Worm (Caenorhabditis elegans) whole organism, L2 larva: ENCODE results near the gene cpn-2.

Source experiments
- C34F6.9 ChIP-seq: fragments of 150-350 bp; optimal IDR thresholded peaks from 2 replicates; lab custom pipeline; 2014; ENCODE audit warnings: missing biosample characterization, missing genetic modification characterization
- F13H6.1 ChIP-seq: sonication (generic microtip); optimal IDR thresholded peaks from 2 replicates; lab custom pipeline; 2016; ENCODE audit warnings: missing genetic modification characterization, missing compliant biosample characterization
- R02D3.7 ChIP-seq: fragments of 150-350 bp; optimal IDR thresholded peaks from 2 replicates; lab custom pipeline; 2014; ENCODE audit warnings: missing biosample characterization, missing genetic modification characterization
- Y55F3AM.14 ChIP-seq: fragments of 200-800 bp; sonication (Bioruptor generic); optimal IDR thresholded peaks from 2 replicates; lab custom pipeline; 2018; ENCODE audit warnings: mild to moderate bottlenecking, missing genetic modification characterization, missing compliant biosample characterization
- ZK546.5 ChIP-seq: sonication (generic microtip); optimal IDR thresholded peaks from 2 replicates; lab custom pipeline; 2017; ENCODE audit warnings: missing biosample characterization, missing genetic modification characterization
- alr-1 ChIP-seq: fragments of 150-350 bp; optimal IDR thresholded peaks from 2 replicates; lab custom pipeline; 2014; ENCODE audit warnings: missing biosample characterization, missing genetic modification characterization
- aly-2 ChIP-seq: fragments of 150-350 bp; optimal IDR thresholded peaks from 2 replicates; lab custom pipeline; 2014; ENCODE audit warnings: missing biosample characterization, missing genetic modification characterization
- ama-1 ChIP-seq: fragments of 150-350 bp; optimal IDR thresholded peaks from 2 replicates; lab custom pipeline; 2018; ENCODE audit warnings: inconsistent platforms
- blmp-1 ChIP-seq: sonication (generic microtip); optimal IDR thresholded peaks from 2 replicates; lab custom pipeline; 2017; ENCODE audit warnings: missing genetic modification characterization, mild to moderate bottlenecking, missing compliant biosample characterization, antibody characterized with exemption, moderate library complexity; ENCODE audit not compliant: insufficient read depth
- ceh-16 ChIP-seq: fragments of 150-350 bp; optimal IDR thresholded peaks from 2 replicates; lab custom pipeline; 2014; ENCODE audit warnings: missing biosample characterization, missing genetic modification characterization
- ceh-82 ChIP-seq: fragments of 150-350 bp; optimal IDR thresholded peaks from 2 replicates; lab custom pipeline; 2014; ENCODE audit warnings: missing biosample characterization, missing genetic modification characterization
- elt-3 ChIP-seq: sonication (generic microtip); optimal IDR thresholded peaks from 2 replicates; lab custom pipeline; 2017; ENCODE audit warnings: missing biosample characterization, missing genetic modification characterization
- fos-1 ChIP-seq: fragments of 150-350 bp; optimal IDR thresholded peaks from 2 replicates; lab custom pipeline; 2014; ENCODE audit warnings: missing biosample characterization, missing genetic modification characterization
- gmeb-1 ChIP-seq: fragments of 150-350 bp; optimal IDR thresholded peaks from 2 replicates; lab custom pipeline; 2014; ENCODE audit warnings: missing biosample characterization, missing genetic modification characterization
- lin-11 ChIP-seq: fragments of 150-350 bp; sonication (generic microtip); optimal IDR thresholded peaks from 2 replicates; lab custom pipeline; 2014; ENCODE audit warnings: missing biosample characterization, missing genetic modification characterization, inconsistent platforms, mixed read lengths
- mbf-1 ChIP-seq: sonication (generic microtip); optimal IDR thresholded peaks from 2 replicates; lab custom pipeline; 2017; ENCODE audit warnings: missing biosample characterization, missing genetic modification characterization
- mdl-1 ChIP-seq, 2 experiments: fragments of 150-350 bp in 1 of 2; sonication (generic microtip) in 1 of 2; optimal IDR thresholded peaks; 2 replicates each; lab custom pipeline; 2017; ENCODE audit warnings: missing biosample characterization in 2 of 2, missing genetic modification characterization in 2 of 2
- nhr-10 ChIP-seq: sonication (generic microtip); optimal IDR thresholded peaks from 2 replicates; lab custom pipeline; 2017; ENCODE audit warnings: missing biosample characterization, missing genetic modification characterization
- nhr-129 ChIP-seq: fragments of 150-350 bp; optimal IDR thresholded peaks from 2 replicates; lab custom pipeline; 2014; ENCODE audit warnings: missing biosample characterization, missing genetic modification characterization
- nhr-21 ChIP-seq: fragments of 150-350 bp; optimal IDR thresholded peaks from 2 replicates; lab custom pipeline; 2014; ENCODE audit warnings: missing biosample characterization, missing genetic modification characterization
- nhr-23 ChIP-seq: fragments of 150-350 bp; optimal IDR thresholded peaks from 2 replicates; lab custom pipeline; 2014; ENCODE audit warnings: missing biosample characterization, missing genetic modification reagents, missing genetic modification characterization
- nhr-237 ChIP-seq: fragments of 150-350 bp; optimal IDR thresholded peaks from 2 replicates; lab custom pipeline; 2014; ENCODE audit warnings: missing biosample characterization, missing genetic modification characterization
- nhr-25 ChIP-seq: fragments of 150-350 bp; sonication (generic microtip); optimal IDR thresholded peaks from 3 replicates; lab custom pipeline; 2014; ENCODE audit warnings: missing biosample characterization, missing genetic modification characterization
- nhr-6 ChIP-seq: fragments of 150-350 bp; optimal IDR thresholded peaks from 2 replicates; lab custom pipeline; 2014; ENCODE audit warnings: missing biosample characterization, missing genetic modification characterization
- nhr-77 ChIP-seq: fragments of 150-350 bp; optimal IDR thresholded peaks from 2 replicates; lab custom pipeline; 2014; ENCODE audit warnings: missing biosample characterization, missing genetic modification characterization
- peb-1 ChIP-seq: fragments of 150-350 bp; optimal IDR thresholded peaks from 2 replicates; lab custom pipeline; 2014; ENCODE audit warnings: missing biosample characterization, missing genetic modification characterization
- skn-1 ChIP-seq: sonication (generic microtip); optimal IDR thresholded peaks from 2 replicates; lab custom pipeline; 2017; ENCODE audit warnings: missing biosample characterization, missing genetic modification characterization
- sma-3 ChIP-seq: sonication (generic microtip); optimal IDR thresholded peaks from 2 replicates; lab custom pipeline; 2016; ENCODE audit warnings: missing genetic modification reagents, missing genetic modification characterization, missing compliant biosample characterization
- sma-9 ChIP-seq, 2 experiments: fragments of 150-350 bp in 1 of 2; sonication (generic microtip) in 1 of 2; optimal IDR thresholded peaks; 2 replicates each; lab custom pipeline; 2014 to 2016; ENCODE audit warnings: missing genetic modification characterization in 2 of 2, mild to moderate bottlenecking in 1 of 2, missing biosample characterization in 1 of 2, missing compliant biosample characterization in 1 of 2, missing genetic modification reagents in 1 of 2, moderate library complexity in 1 of 2
- snpc-4 ChIP-seq: fragments of 150-350 bp; optimal IDR thresholded peaks from 2 replicates; lab custom pipeline; 2014; ENCODE audit warnings: missing biosample characterization, missing genetic modification characterization
- unc-39 ChIP-seq: fragments of 150-350 bp; optimal IDR thresholded peaks from 2 replicates; lab custom pipeline; 2014; ENCODE audit warnings: missing biosample characterization, missing genetic modification characterization
- unc-55 ChIP-seq: fragments of 150-350 bp; sonication (generic microtip); optimal IDR thresholded peaks from 3 replicates; lab custom pipeline; 2014; ENCODE audit warnings: missing biosample characterization, missing genetic modification reagents, missing genetic modification characterization
- unc-62 ChIP-seq: fragments of 150-350 bp; optimal IDR thresholded peaks from 2 replicates; lab custom pipeline; 2014; ENCODE audit warnings: missing biosample characterization, missing genetic modification reagents, missing genetic modification characterization
- zag-1 ChIP-seq: fragments of 150-350 bp; optimal IDR thresholded peaks from 2 replicates; lab custom pipeline; 2014; ENCODE audit warnings: missing biosample characterization, missing genetic modification characterization
- ztf-1 ChIP-seq: fragments of 200-800 bp; sonication (Bioruptor generic); conservative IDR thresholded peaks from 2 replicates; pipeline ENCODE4 v1.3.6; 2022; ENCODE audit warnings: missing genetic modification characterization, missing compliant biosample characterization
- ztf-11 ChIP-seq: sonication (generic microtip); optimal IDR thresholded peaks from 2 replicates; lab custom pipeline; 2017; ENCODE audit warnings: missing biosample characterization, missing genetic modification characterization

Gene cpn-2

DNA sequence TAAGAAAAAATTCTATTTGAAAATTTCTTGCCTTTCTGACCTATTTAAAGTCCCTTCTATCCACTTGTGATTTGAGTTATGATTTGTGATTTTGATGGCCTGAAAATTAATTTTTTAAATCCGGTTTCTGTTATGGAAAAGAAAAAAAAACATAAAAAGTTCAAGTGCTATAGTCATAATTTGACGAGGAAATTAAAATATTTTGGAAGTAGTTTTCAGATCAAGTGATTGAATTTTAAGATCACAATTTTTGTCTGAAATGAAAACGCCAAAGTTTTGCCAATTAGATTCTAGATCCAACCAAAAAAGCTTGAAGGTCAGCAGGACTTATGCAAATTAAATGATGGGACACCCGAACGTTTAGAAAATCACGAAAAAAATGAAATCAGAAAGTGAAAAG is 29.9 kb downstream of the cpn-2 start, which contains the start of gene ptr-3:
ptr-3 (minus strand) TSS at position 101 of the 400 bp plus-strand sequence.
- TF ChIP-seq nhr-21 (tag; lab: Kevin White, UChicago) (no peak), peb-1 (tag; lab: Kevin White, UChicago) (no peak), nhr-129 (no peak), unc-39 (tag; lab: Kevin White, UChicago) (no peak), lin-11 (no peak)

DNA sequence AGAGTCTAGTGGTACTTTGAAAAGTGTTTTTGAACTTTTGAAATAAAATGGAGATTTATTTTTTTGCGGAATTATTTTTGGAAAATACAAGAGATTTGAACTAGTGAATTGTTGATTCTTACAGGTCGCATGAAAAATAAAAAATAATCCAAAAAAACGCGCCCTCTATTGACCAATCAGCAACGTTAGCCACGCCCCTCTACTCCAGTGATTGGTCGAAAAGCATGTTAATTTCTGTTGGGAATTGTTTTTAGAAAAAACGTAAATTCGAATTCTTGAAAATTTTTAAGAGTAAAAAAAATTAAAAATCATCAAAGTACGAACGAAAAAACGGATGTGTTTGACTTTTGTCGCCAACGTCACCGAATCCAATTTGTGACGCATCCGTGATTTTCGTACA is 32.8 kb downstream of the cpn-2 start:
- TF ChIP-seq nhr-21 (tag; lab: Kevin White, UChicago): no peak
- TF ChIP-seq nhr-23 (tag; lab: Kevin White, UChicago): no peak
- no peak for TF ChIP-seq nhr-77 (tag; lab: Kevin White, UChicago)
- TF ChIP-seq unc-55: no peak
- no peak for TF ChIP-seq nhr-25 (tag; lab: Kevin White, UChicago)
- no peak for TF ChIP-seq blmp-1
- no peak for TF ChIP-seq Y55F3AM.14 (GFP tag; lab: Kevin White, UChicago)
- no peak for TF ChIP-seq aly-2 (tag; lab: Kevin White, UChicago)

DNA sequence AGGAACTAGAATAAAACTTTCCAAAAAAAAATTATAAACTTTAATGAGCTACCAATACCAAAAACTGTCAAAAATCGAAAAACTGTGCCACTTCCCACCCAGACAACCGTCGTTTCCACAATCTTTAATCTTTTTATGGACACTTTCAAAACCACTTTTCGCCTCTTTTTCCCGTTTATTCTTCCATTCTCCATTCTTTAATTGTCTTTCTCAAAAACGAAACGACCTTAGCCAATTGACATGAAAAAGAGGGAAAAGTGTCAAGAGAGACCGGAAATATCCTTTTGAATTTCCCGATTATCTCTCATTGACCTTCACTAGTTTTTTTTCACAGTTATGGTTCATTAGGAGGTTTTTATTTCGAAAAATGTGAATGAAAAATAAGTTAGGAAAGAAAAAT is 34.0 kb downstream of the cpn-2 start:
- no peak for TF ChIP-seq nhr-77 (tag; lab: Kevin White, UChicago)
- no peak for TF ChIP-seq nhr-25 (tag; lab: Kevin White, UChicago)
- TF ChIP-seq fos-1 (tag; lab: Kevin White, UChicago): no peak
- TF ChIP-seq ceh-82 (tag; lab: Kevin White, UChicago): no peak
- no peak for TF ChIP-seq R02D3.7 (tag; lab: Kevin White, UChicago)
- no peak for TF ChIP-seq unc-55
- no peak for TF ChIP-seq gmeb-1 (tag; lab: Kevin White, UChicago)
- no peak for TF ChIP-seq ztf-11 (tag; lab: Kevin White, UChicago)
- no peak for TF ChIP-seq ceh-16 (tag; lab: Kevin White, UChicago)
- no peak for TF ChIP-seq F13H6.1 (tag; lab: Kevin White, UChicago)
- no peak for TF ChIP-seq nhr-10 (tag; lab: Kevin White, UChicago)
- no peak for TF ChIP-seq skn-1 (tag; lab: Kevin White, UChicago)
- TF ChIP-seq snpc-4 (tag; lab: Kevin White, UChicago): no peak
- no peak for TF ChIP-seq nhr-6
- no peak for TF ChIP-seq mdl-1 (tag; optimal IDR thresholded peaks at IDR 0.05; lab: Kevin White, UChicago)
- TF ChIP-seq nhr-237 (tag; lab: Kevin White, UChicago): no peak

DNA sequence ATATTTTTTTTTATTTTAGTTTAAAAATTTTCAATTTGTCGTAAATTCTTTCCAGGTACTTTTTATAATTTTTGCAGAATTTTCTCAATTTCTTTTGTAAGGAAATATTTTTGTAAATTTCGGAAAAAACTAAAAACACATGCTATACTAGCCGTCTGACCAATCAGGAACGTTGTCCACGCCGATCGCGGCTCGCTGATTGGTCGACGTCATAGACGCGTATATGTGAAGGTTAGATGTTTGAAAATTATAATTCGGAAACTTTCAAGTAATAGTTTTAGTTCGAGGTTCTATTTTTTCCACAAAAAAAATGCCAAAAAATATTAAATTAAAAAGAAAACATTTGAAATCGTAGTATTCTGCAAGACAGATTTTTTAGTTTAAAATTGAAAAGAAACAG is 34.7 kb downstream of the cpn-2 start:
- TF ChIP-seq sma-9 (GFP tag; optimal IDR thresholded peaks at IDR 0.05; lab: Kevin White, UChicago): no peak
- no peak for TF ChIP-seq sma-9 (tag; optimal IDR thresholded peaks at IDR 0.05; lab: Kevin White, UChicago)
- TF ChIP-seq gmeb-1 (tag; lab: Kevin White, UChicago): no peak
- no peak for TF ChIP-seq ZK546.5 (tag; lab: Kevin White, UChicago)
- TF ChIP-seq sma-3 (GFP tag; lab: Kevin White, UChicago): no peak
- no peak for TF ChIP-seq ztf-1 (GFP tag; lab: Robert Waterston, UW)
- TF ChIP-seq nhr-77 (tag; lab: Kevin White, UChicago): no peak
- TF ChIP-seq, all 48 proteins: peak for 0

DNA sequence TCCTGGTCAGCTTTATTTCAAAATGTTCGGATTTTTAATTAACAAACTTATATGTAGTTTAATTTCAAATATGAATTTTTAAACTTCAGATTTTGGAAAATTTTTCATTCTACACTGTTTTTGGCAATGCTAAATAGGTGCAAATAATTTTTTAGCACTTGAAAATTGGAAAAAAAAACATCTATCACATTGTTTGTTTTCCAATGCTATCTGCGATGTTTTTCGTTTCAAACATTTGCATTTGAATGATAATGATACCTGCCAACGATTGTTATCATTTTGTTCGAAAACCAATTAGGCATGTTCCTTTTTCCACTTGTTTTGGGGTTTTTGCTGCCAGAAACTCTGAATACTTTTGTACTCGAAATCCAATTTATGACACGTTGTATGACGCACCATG is 37.4 kb downstream of the cpn-2 start, which contains the start of gene C03H5.4:
C03H5.4 (plus strand) TSS at position 301 of the 400 bp plus-strand sequence.
- TF ChIP-seq unc-62 (no peak), ceh-16 (tag; lab: Kevin White, UChicago) (no peak), elt-3 (tag; lab: Kevin White, UChicago) (no peak), mbf-1 (no peak), skn-1 (tag; lab: Kevin White, UChicago) (no peak), sma-9 (GFP tag; optimal IDR thresholded peaks at IDR 0.05; lab: Kevin White, UChicago) (no peak), sma-9 (tag; optimal IDR thresholded peaks at IDR 0.05; lab: Kevin White, UChicago) (no peak), fos-1 (tag; lab: Kevin White, UChicago) (no peak), R02D3.7 (tag; lab: Kevin White, UChicago) (no peak), lin-11 (no peak), nhr-6 (no peak), ceh-82 (tag; lab: Kevin White, UChicago) (no peak), gmeb-1 (tag; lab: Kevin White, UChicago) (no peak), zag-1 (tag; lab: Kevin White, UChicago) (no peak), ama-1 (no peak), C34F6.9 (tag; lab: Kevin White, UChicago) (no peak), alr-1 (tag; lab: Kevin White, UChicago) (no peak), F13H6.1 (tag; lab: Kevin White, UChicago) (no peak)
